Fruit fly (Drosophila melanogaster): ENCODE measurements around the gene scrib.

DNA sequence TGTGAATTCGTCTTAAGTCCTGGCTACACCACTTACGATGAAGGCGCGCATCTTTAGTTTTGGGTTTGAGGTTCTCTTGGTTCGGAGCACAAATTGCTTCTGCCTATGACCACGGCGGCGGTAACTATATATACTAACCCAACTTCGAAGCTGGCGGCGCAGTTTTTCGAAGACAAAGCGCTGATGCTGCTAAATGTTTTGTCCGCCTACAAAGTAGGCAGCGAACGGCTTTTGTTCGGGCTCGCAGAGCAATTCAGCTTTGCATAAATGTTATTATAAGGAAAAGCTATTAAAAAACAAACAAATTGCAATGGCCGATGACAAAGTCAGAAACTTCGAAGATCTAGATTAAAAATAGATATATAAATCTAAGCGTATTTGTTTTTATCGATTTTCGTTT, 89.4 kb downstream of the scrib start, which contains the start of gene TwdlL:
- TF ChIP-seq Sin3A (optimal IDR thresholded peaks at IDR 0.05) = no peak
- no peak for TF ChIP-seq insv (optimal IDR thresholded peaks at IDR 0.05)
- TF ChIP-seq psq (optimal IDR thresholded peaks at IDR 0.05) = no peak
- TF ChIP-seq ttk (optimal IDR thresholded peaks at IDR 0.05) = no peak
- no peak for TF ChIP-seq h (optimal IDR thresholded peaks at IDR 0.05)
- TF ChIP-seq Myc (optimal IDR thresholded peaks at IDR 0.05) = no peak
